Fruit fly (Drosophila melanogaster): ENCODE measurements around the gene CG11726.

CG11726 gene

DNA sequence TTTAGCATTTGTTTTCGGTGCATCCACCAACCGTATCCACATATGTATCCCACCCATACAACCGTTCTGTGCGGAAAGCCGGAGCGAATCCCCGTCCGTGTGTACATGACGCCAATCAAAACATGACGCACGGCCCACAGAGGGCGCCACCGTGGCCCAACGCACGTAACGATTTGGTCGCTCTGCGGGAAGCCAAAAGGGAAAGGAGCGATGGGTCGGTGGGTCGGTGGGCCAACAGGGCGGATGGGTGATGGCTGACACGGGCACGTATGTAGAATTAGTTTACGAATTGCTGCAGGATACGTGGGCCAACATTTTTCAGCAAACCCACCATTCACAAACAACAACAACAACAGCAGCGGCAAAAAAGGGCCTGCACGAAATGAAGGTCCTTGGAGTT lies 35.8 kb upstream of the CG11726 start:
- TF ChIP-seq Hr96 (GFP tag; optimal IDR thresholded peaks at IDR 0.05) (no peak), kay (GFP tag; ENCODE audit: borderline replicate concordance) (no peak), CG14711 (tag; optimal IDR thresholded peaks at IDR 0.05) (no peak), pad (GFP tag; optimal IDR thresholded peaks at IDR 0.05) (no peak), Clk (GFP tag; optimal IDR thresholded peaks at IDR 0.05) (no peak), CG7045 (GFP tag; optimal IDR thresholded peaks at IDR 0.05) (no peak), CG11617 (GFP tag; optimal IDR thresholded peaks at IDR 0.05) (no peak), CG5204 (GFP tag; optimal IDR thresholded peaks at IDR 0.05) (no peak), Mnt (GFP tag; optimal IDR thresholded peaks at IDR 0.05) (no peak), CG1620 (GFP tag; optimal IDR thresholded peaks at IDR 0.05) (no peak), cic (GFP tag; optimal IDR thresholded peaks at IDR 0.05) (no peak), CG12768 (GFP tag; optimal IDR thresholded peaks at IDR 0.05) (no peak), cnc (optimal IDR thresholded peaks at IDR 0.05) (no peak), CG33017 (tag; optimal IDR thresholded peaks at IDR 0.05) (no peak), ovo (GFP tag; optimal IDR thresholded peaks at IDR 0.05) (no peak), toe (GFP tag; optimal IDR thresholded peaks at IDR 0.05) (no peak), Crg-1 (GFP tag; optimal IDR thresholded peaks at IDR 0.05) (no peak), tj (GFP tag; optimal IDR thresholded peaks at IDR 0.05) (no peak)

DNA sequence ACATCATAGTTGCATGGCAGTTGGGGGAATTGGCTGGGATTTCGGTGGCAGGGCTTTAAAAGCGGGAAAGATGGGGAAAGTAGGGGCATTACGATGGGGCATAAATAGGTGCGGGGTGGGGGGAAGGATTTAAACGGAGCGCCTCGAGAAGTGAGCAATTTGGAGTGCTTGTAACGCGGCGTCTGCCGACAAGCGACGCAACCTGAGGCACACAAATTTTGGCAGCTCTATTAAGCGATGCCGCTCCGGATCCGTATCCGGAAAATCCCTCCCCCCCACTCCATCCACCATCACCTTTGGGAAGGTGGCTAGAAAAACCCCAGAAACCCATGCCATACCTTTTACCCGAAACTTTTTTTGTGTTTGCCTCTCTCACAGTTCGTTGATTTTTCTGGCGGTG lies 34.9 kb upstream of the CG11726 start:
- TF ChIP-seq kay (GFP tag; ENCODE audit: borderline replicate concordance) (no peak), ovo (GFP tag; optimal IDR thresholded peaks at IDR 0.05) (no peak), pad (GFP tag; optimal IDR thresholded peaks at IDR 0.05) (no peak), CG12768 (GFP tag; optimal IDR thresholded peaks at IDR 0.05) (no peak), CG14711 (tag; optimal IDR thresholded peaks at IDR 0.05) (no peak), Mnt (GFP tag; optimal IDR thresholded peaks at IDR 0.05) (no peak), Clk (GFP tag; optimal IDR thresholded peaks at IDR 0.05) (no peak), bab1 (GFP tag; optimal IDR thresholded peaks at IDR 0.05) (no peak)

DNA sequence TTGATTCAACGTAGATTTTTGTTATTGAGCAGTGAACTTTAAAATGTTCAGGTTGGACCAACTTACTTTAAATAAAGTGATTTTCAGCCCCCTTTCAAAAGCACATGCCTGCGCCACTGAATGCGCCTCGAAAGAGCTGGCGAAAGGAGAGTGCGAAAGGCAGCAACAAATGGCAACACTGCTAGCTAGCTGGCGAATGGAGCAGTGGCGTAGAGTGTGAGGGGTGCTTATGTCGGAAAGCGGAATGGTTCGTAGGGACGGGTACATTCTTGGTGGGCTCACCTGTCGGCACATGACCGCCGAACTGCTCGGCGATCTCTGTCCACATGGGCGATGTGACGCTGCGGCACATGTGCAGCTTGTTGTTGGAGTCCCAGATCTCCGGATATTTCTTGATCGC lies 30.2 kb upstream of the CG11726 start:
- peak; percentile 47 for TF ChIP-seq bab1 (GFP tag; optimal IDR thresholded peaks at IDR 0.05)
- peak; percentile 66 for TF ChIP-seq CG12768 (GFP tag; optimal IDR thresholded peaks at IDR 0.05)
- peak; percentile 54 for TF ChIP-seq CG33017 (tag; optimal IDR thresholded peaks at IDR 0.05)
- TF ChIP-seq cic (GFP tag; optimal IDR thresholded peaks at IDR 0.05) = no peak
- peak; percentile 51 for TF ChIP-seq CG5204 (GFP tag; optimal IDR thresholded peaks at IDR 0.05)
- no peak for TF ChIP-seq cnc (optimal IDR thresholded peaks at IDR 0.05)
- peak; percentile 39 for TF ChIP-seq pad (GFP tag; optimal IDR thresholded peaks at IDR 0.05)
- peak; percentile 64 for TF ChIP-seq CG7101 (tag; optimal IDR thresholded peaks at IDR 0.05)
- no peak for TF ChIP-seq kay (GFP tag; ENCODE audit: borderline replicate concordance)
- no peak for TF ChIP-seq Clk (GFP tag; optimal IDR thresholded peaks at IDR 0.05)
- no peak for TF ChIP-seq Mnt (GFP tag; optimal IDR thresholded peaks at IDR 0.05)
- TF ChIP-seq CG14711 (tag; optimal IDR thresholded peaks at IDR 0.05) = peak; percentile 66
- TF ChIP-seq Crg-1 (GFP tag; optimal IDR thresholded peaks at IDR 0.05) = no peak
- peak; percentile 52 for TF ChIP-seq Hr96 (GFP tag; optimal IDR thresholded peaks at IDR 0.05)
- peak; percentile 62 for TF ChIP-seq CG7045 (GFP tag; optimal IDR thresholded peaks at IDR 0.05)
- TF ChIP-seq CG11617 (GFP tag; optimal IDR thresholded peaks at IDR 0.05) = peak; percentile 33
- peak; percentile 3 for TF ChIP-seq CG1620 (GFP tag; optimal IDR thresholded peaks at IDR 0.05)
- TF ChIP-seq tj (GFP tag; optimal IDR thresholded peaks at IDR 0.05) = no peak
- TF ChIP-seq ovo (GFP tag; optimal IDR thresholded peaks at IDR 0.05) = no peak
- peak; percentile 51 for TF ChIP-seq toe (GFP tag; optimal IDR thresholded peaks at IDR 0.05)

DNA sequence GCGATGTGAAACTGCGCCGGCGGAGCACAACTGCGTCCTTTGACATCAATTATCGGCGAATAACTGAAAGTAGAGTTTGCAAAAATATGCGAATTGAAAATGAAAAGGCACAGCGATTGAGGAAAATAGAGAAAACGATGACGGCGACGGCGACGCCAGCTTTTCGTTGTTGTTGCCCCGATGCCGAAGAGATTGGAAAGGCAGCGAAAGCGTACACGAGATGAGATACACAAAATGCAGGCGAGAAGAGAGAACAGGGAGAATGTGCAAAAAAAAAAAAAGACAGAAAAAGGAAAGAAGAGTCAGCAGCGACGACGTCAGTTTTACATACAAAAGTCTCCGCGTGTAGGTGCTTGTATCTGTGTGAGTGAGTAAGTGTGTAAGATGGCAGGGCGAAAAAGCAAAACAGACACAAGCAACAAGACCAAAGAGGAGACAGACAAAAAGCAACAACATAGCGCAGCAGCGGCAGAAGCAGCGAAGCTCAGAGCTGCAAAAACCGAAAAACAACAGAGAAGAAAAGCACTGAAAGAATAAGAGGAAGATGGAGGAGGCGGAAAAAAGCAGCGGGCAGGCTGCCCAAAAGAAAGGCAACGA lies 29.6 kb upstream of the CG11726 start, which contains the start of gene CG6163:
Gene CG6163 (minus strand): TSS at position 51 of the 597 bp plus-strand sequence.
- no peak for TF ChIP-seq toe (GFP tag; optimal IDR thresholded peaks at IDR 0.05)
- peak; percentile 44 for TF ChIP-seq tj (GFP tag; optimal IDR thresholded peaks at IDR 0.05)

DNA sequence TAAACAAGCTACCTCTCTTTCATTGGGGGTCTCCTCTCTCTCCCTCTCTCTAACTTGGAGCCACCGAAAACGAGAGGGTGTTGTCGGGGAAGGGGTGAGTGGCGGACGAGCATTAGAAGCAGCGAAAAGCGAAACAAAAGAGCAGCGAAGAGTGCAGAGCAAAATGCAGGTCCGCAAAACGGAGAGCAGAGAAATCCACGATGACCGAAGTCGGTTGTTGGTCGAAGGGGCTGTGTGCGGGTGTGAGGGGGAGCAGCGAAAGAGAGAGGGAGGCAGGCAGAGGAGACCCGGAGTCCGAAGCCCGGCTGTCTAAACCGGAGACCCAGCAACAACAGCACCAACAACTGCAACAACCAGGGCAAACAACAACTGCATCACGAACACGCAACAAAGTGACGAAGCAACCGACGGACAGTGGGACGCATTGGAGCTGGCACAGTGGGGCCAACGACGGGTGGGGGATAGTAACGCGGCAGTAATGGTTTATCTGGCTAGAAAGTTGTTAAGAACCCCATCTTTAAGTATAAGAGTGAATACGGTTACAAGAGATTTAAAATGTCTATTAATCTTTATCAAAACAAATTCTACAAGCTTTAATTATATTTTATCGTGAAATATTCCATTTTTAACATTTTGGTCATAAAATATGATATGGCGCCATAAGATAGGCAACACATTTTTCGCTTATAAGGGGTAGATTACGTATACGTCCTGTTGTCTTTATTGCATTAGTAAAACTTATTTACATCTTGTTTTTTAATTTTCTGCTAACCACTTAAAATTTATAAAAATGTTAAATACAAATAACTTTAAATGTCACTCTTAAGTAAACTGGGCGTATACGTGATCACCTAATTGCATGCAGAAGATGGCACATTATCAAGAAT lies 28.8 kb upstream of the CG11726 start:
- TF ChIP-seq toe (GFP tag; optimal IDR thresholded peaks at IDR 0.05) (peak; percentile 31), CG7101 (tag; optimal IDR thresholded peaks at IDR 0.05) (no peak), CG33017 (tag; optimal IDR thresholded peaks at IDR 0.05) (no peak), Crg-1 (GFP tag; optimal IDR thresholded peaks at IDR 0.05) (peak; percentile 5), cic (GFP tag; optimal IDR thresholded peaks at IDR 0.05) (peak; percentile 23), pad (GFP tag; optimal IDR thresholded peaks at IDR 0.05) (peak; percentile 11), Clk (GFP tag; optimal IDR thresholded peaks at IDR 0.05) (peak; percentile 33), Hr96 (GFP tag; optimal IDR thresholded peaks at IDR 0.05) (peak; percentile 13), CG12768 (GFP tag; optimal IDR thresholded peaks at IDR 0.05) (peak; percentile 88), cnc (optimal IDR thresholded peaks at IDR 0.05) (no peak), CG5204 (GFP tag; optimal IDR thresholded peaks at IDR 0.05) (peak; percentile 73)

DNA sequence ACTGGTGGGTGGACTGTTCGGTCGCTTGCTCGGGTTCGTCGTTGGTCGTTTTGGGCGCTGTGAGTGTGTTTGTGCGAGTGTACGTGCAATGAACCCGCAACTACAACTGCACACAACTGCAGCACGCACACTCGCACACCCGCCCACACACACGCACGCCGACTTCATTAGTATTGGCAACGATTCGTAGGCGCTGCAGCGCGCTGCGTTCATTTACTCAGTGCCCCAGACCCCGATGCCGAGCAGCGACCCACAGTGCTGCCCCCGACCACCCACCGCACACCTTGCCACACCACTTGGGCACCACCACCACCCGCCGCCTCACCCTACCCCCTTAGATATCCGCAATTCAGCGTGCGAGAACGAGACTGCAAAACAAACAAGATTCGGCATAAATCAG lies 28.1 kb upstream of the CG11726 start:
- peak; percentile 14 for TF ChIP-seq Hr96 (GFP tag; optimal IDR thresholded peaks at IDR 0.05)
- peak; percentile 6 for TF ChIP-seq pad (GFP tag; optimal IDR thresholded peaks at IDR 0.05)
- peak; percentile 63 for TF ChIP-seq CG12768 (GFP tag; optimal IDR thresholded peaks at IDR 0.05)
- peak; percentile 0 for TF ChIP-seq CG7045 (GFP tag; optimal IDR thresholded peaks at IDR 0.05)
- no peak for TF ChIP-seq CG33017 (tag; optimal IDR thresholded peaks at IDR 0.05)
- TF ChIP-seq tj (GFP tag; optimal IDR thresholded peaks at IDR 0.05) = peak; percentile 33
